Fruit fly (Drosophila melanogaster) whole organism, embryonic: ENCODE measurements around the gene anox.

Experiments used
- Adf1 ChIP-seq: fragments of 200-800 bp; sonication (Bioruptor generic); IDR thresholded peaks from 2 replicates; pipeline ENCODE4 v1.3.6; 2022; ENCODE audit warnings: missing biosample characterization, missing genetic modification characterization
- Antp ChIP-seq: fragments of 200-800 bp; sonication (Bioruptor generic); optimal IDR thresholded peaks from 3 replicates; lab custom pipeline; 2016; ENCODE audit warnings: missing biosample characterization, missing genetic modification characterization
- BtbVII ChIP-seq: fragments of 200-800 bp; sonication (Bioruptor generic); optimal IDR thresholded peaks from 3 replicates; lab custom pipeline; 2017; ENCODE audit warnings: missing biosample characterization, mild to moderate bottlenecking, missing genetic modification characterization
- CG1024 ChIP-seq: fragments of 200-800 bp; sonication (Bioruptor generic); IDR thresholded peaks from 2 replicates; pipeline ENCODE4 v1.3.6; 2022; ENCODE audit warnings: missing biosample characterization, missing genetic modification characterization
- CG10565 ChIP-seq: fragments of 200-800 bp; sonication (Bioruptor generic); optimal IDR thresholded peaks from 3 replicates; lab custom pipeline; 2016; ENCODE audit warnings: missing biosample characterization, mild to moderate bottlenecking, missing genetic modification characterization
- CG12236 ChIP-seq: fragments of 200-800 bp; sonication (Bioruptor generic); optimal IDR thresholded peaks from 2 replicates; lab custom pipeline; 2016; ENCODE audit warnings: missing biosample characterization, missing genetic modification characterization
- CG12299 ChIP-seq: fragments of 200-800 bp; sonication (Bioruptor generic); optimal IDR thresholded peaks from 2 replicates; lab custom pipeline; 2018; ENCODE audit warnings: missing biosample characterization, mild to moderate bottlenecking, missing genetic modification characterization
- CG13894 ChIP-seq: fragments of 200-800 bp; sonication (Bioruptor generic); optimal IDR thresholded peaks from 3 replicates; lab custom pipeline; 2018; ENCODE audit warnings: missing biosample characterization, mild to moderate bottlenecking, missing genetic modification characterization, moderate library complexity
- CG14710 ChIP-seq: fragments of 200-800 bp; sonication (Bioruptor generic); optimal IDR thresholded peaks from 3 replicates; lab custom pipeline; 2019; ENCODE audit warnings: missing biosample characterization, mild to moderate bottlenecking, missing genetic modification characterization, moderate library complexity
- CG1603 ChIP-seq: fragments of 200-800 bp; sonication (Bioruptor generic); optimal IDR thresholded peaks from 2 replicates; lab custom pipeline; 2019; ENCODE audit warnings: missing biosample characterization, mild to moderate bottlenecking, missing genetic modification characterization, moderate library complexity
- CG17802 ChIP-seq: fragments of 200-800 bp; sonication (Bioruptor generic); optimal IDR thresholded peaks from 2 replicates; lab custom pipeline; 2018; ENCODE audit warnings: missing biosample characterization, mild to moderate bottlenecking, missing genetic modification characterization, moderate library complexity
- CG1792 ChIP-seq: fragments of 200-800 bp; sonication (Bioruptor generic); optimal IDR thresholded peaks from 2 replicates; lab custom pipeline; 2016; ENCODE audit warnings: missing biosample characterization, missing genetic modification characterization
- CG18764 ChIP-seq: fragments of 200-800 bp; sonication (Bioruptor generic); optimal IDR thresholded peaks from 3 replicates; lab custom pipeline; 2016; ENCODE audit warnings: missing biosample characterization, missing genetic modification characterization
- CG2678 ChIP-seq: fragments of 200-800 bp; sonication (Bioruptor generic); optimal IDR thresholded peaks from 3 replicates; lab custom pipeline; 2019; ENCODE audit warnings: missing biosample characterization, mild to moderate bottlenecking, missing genetic modification characterization, moderate library complexity
- CG31224 ChIP-seq: fragments of 200-800 bp; sonication (Bioruptor generic); IDR thresholded peaks from 2 replicates; pipeline ENCODE4 v1.3.6; 2022; ENCODE audit warnings: missing biosample characterization, missing genetic modification characterization
- CG32532 ChIP-seq: fragments of 200-800 bp; sonication (Bioruptor generic); IDR thresholded peaks from 2 replicates; pipeline ENCODE4 v1.3.6; 2022; ENCODE audit warnings: missing biosample characterization, missing genetic modification characterization
- CG32772 ChIP-seq: fragments of 200-800 bp; sonication (Bioruptor generic); IDR thresholded peaks from 2 replicates; pipeline ENCODE4 v1.3.6; 2022; ENCODE audit warnings: missing biosample characterization, missing genetic modification characterization
- CG4730 ChIP-seq: fragments of 200-800 bp; sonication (Bioruptor generic); IDR thresholded peaks from 2 replicates; pipeline ENCODE4 v1.3.6; 2022; ENCODE audit warnings: missing biosample characterization, missing genetic modification characterization
- CG5180 ChIP-seq: fragments of 200-800 bp; sonication (Bioruptor generic); optimal IDR thresholded peaks from 3 replicates; lab custom pipeline; 2017; ENCODE audit warnings: missing biosample characterization, missing genetic modification characterization, mild to moderate bottlenecking, moderate library complexity, missing genetic modification reagents
- CG6654 ChIP-seq: fragments of 200-800 bp; sonication (Bioruptor generic); optimal IDR thresholded peaks from 2 replicates; lab custom pipeline; 2017; ENCODE audit warnings: missing biosample characterization, mild to moderate bottlenecking, missing genetic modification characterization
- CG8359 ChIP-seq: fragments of 200-800 bp; sonication (Bioruptor generic); optimal IDR thresholded peaks from 2 replicates; lab custom pipeline; 2017; ENCODE audit warnings: missing biosample characterization, mild to moderate bottlenecking, missing genetic modification characterization, borderline replicate concordance
- CG8765 ChIP-seq: fragments of 200-800 bp; sonication (Bioruptor generic); IDR thresholded peaks from 2 replicates; pipeline ENCODE4 v1.3.6; 2022; ENCODE audit warnings: missing biosample characterization, missing genetic modification characterization
- CG8944 ChIP-seq: fragments of 200-800 bp; sonication (Bioruptor generic); optimal IDR thresholded peaks from 3 replicates; lab custom pipeline; 2016; ENCODE audit warnings: missing biosample characterization, missing genetic modification characterization
- CG9609 ChIP-seq: fragments of 200-800 bp; sonication (Bioruptor generic); optimal IDR thresholded peaks from 3 replicates; lab custom pipeline; 2016; ENCODE audit warnings: missing biosample characterization, missing genetic modification characterization
- CG9727 ChIP-seq: fragments of 200-800 bp; sonication (Bioruptor generic); optimal IDR thresholded peaks from 3 replicates; lab custom pipeline; 2017; ENCODE audit warnings: missing biosample characterization, mild to moderate bottlenecking, missing genetic modification characterization
- CG9797 ChIP-seq: fragments of 200-800 bp; sonication (Bioruptor generic); optimal IDR thresholded peaks from 3 replicates; lab custom pipeline; 2018; ENCODE audit warnings: missing biosample characterization, mild to moderate bottlenecking, missing genetic modification characterization
- Deaf1 ChIP-seq: fragments of 200-800 bp; optimal IDR thresholded peaks from 3 replicates; lab custom pipeline; 2019; ENCODE audit warnings: missing biosample characterization, mild to moderate bottlenecking, missing genetic modification characterization, moderate library complexity
- Doc3 ChIP-seq: fragments of 200-800 bp; sonication (Bioruptor generic); IDR thresholded peaks from 3 replicates; pipeline ENCODE4 v1.3.6; 2022; ENCODE audit warnings: missing biosample characterization, missing genetic modification characterization; ENCODE audit not compliant: partially characterized antibody
- H2.0 ChIP-seq: fragments of 200-800 bp; sonication (Bioruptor generic); IDR thresholded peaks from 2 replicates; pipeline ENCODE4 v1.3.6; 2022; ENCODE audit warnings: missing biosample characterization, missing genetic modification characterization
- Kr ChIP-seq: fragments of 200-800 bp; sonication (Bioruptor generic); optimal IDR thresholded peaks from 2 replicates; lab custom pipeline; 2017; ENCODE audit warnings: missing biosample characterization, mild to moderate bottlenecking, missing genetic modification characterization
- Mad ChIP-seq: fragments of 200-800 bp; sonication (Bioruptor generic); optimal IDR thresholded peaks from 2 replicates; lab custom pipeline; 2016; ENCODE audit warnings: missing biosample characterization, missing genetic modification characterization
- Med ChIP-seq: fragments of 200-800 bp; sonication (Bioruptor generic); peaks from one replicate; lab custom pipeline; 2016; ENCODE audit warnings: missing biosample characterization, missing genetic modification characterization, mild to moderate bottlenecking, inconsistent platforms, moderate library complexity
- Sox100B ChIP-seq: fragments of 200-800 bp; sonication (Bioruptor generic); optimal IDR thresholded peaks from 3 replicates; lab custom pipeline; 2018; ENCODE audit warnings: missing biosample characterization, mild to moderate bottlenecking, missing genetic modification characterization
- Sry-δ ChIP-seq: fragments of 200-800 bp; sonication (Bioruptor generic); optimal IDR thresholded peaks from 2 replicates; lab custom pipeline; 2016; ENCODE audit warnings: missing biosample characterization, missing genetic modification characterization
- corto ChIP-seq: fragments of 200-800 bp; sonication (Bioruptor generic); optimal IDR thresholded peaks from 2 replicates; lab custom pipeline; 2016; ENCODE audit warnings: missing biosample characterization, mild to moderate bottlenecking, missing genetic modification characterization, moderate library complexity
- dmrt11E ChIP-seq: fragments of 200-800 bp; sonication (Bioruptor generic); optimal IDR thresholded peaks from 3 replicates; lab custom pipeline; 2018; ENCODE audit warnings: missing biosample characterization, mild to moderate bottlenecking, missing genetic modification characterization, moderate library complexity
- eve ChIP-seq, 2 experiments: fragments of >200 bp; optimal IDR thresholded peaks; 2 replicates each; lab custom pipeline; 2017; ENCODE audit warnings: missing biosample characterization in 2 of 2, missing genetic modification characterization in 2 of 2
- fd102C ChIP-seq: fragments of 200-800 bp; sonication (Bioruptor generic); optimal IDR thresholded peaks from 2 replicates; lab custom pipeline; 2018; ENCODE audit warnings: missing biosample characterization, mild to moderate bottlenecking, missing genetic modification characterization, moderate library complexity
- gcm ChIP-seq: fragments of 200-800 bp; sonication (Bioruptor generic); optimal IDR thresholded peaks from 2 replicates; lab custom pipeline; 2019; ENCODE audit warnings: missing biosample characterization, mild to moderate bottlenecking, missing genetic modification characterization, moderate library complexity
- gcm2 ChIP-seq: fragments of 200-800 bp; sonication (Bioruptor generic); optimal IDR thresholded peaks from 2 replicates; lab custom pipeline; 2016; ENCODE audit warnings: missing biosample characterization, missing genetic modification characterization
- grau ChIP-seq: fragments of 200-800 bp; optimal IDR thresholded peaks from 3 replicates; lab custom pipeline; 2019; ENCODE audit warnings: missing biosample characterization, mild to moderate bottlenecking, missing genetic modification characterization, moderate library complexity
- gsb ChIP-seq: fragments of 200-800 bp; sonication (Bioruptor generic); IDR thresholded peaks from 2 replicates; pipeline ENCODE4 v1.3.6; 2022; ENCODE audit warnings: missing biosample characterization, missing genetic modification characterization
- lmd ChIP-seq: fragments of 200-800 bp; sonication (Bioruptor generic); IDR thresholded peaks from 2 replicates; pipeline ENCODE4 v1.3.6; 2022; ENCODE audit warnings: missing biosample characterization, missing genetic modification characterization
- lov ChIP-seq, 2 experiments: fragments of 200-800 bp in 1 of 2; fragments of >200 bp in 1 of 2; sonication (Bioruptor generic) in 1 of 2; IDR thresholded peaks in 1 of 2; optimal IDR thresholded peaks in 1 of 2; 2 replicates in 1 of 2; 3 replicates in 1 of 2; pipeline versions ENCODE4 v1.3.6 to Lab custom; 2017 to 2022; ENCODE audit warnings: missing biosample characterization in 1 of 2, missing genetic modification characterization in 1 of 2
- nerfin-2 ChIP-seq: fragments of 200-800 bp; sonication (Bioruptor generic); IDR thresholded peaks from 2 replicates; pipeline ENCODE4 v1.3.6; 2022; ENCODE audit warnings: missing biosample characterization, missing genetic modification characterization; ENCODE audit not compliant: partially characterized antibody
- nom ChIP-seq: fragments of 200-800 bp; sonication (Bioruptor generic); optimal IDR thresholded peaks from 2 replicates; lab custom pipeline; 2017; ENCODE audit warnings: missing biosample characterization, missing genetic modification characterization, mild to moderate bottlenecking, moderate library complexity, missing genetic modification reagents
- pros ChIP-seq: fragments of 200-800 bp; sonication (Bioruptor generic); optimal IDR thresholded peaks from 3 replicates; lab custom pipeline; 2019; ENCODE audit warnings: missing biosample characterization, mild to moderate bottlenecking, missing genetic modification characterization, moderate library complexity
- sens ChIP-seq: fragments of 200-800 bp; sonication (Bioruptor generic); peaks from one replicate; lab custom pipeline; 2016; ENCODE audit warnings: missing biosample characterization, missing genetic modification characterization
- stwl ChIP-seq: fragments of 200-800 bp; sonication (Bioruptor generic); optimal IDR thresholded peaks from 3 replicates; lab custom pipeline; 2018; ENCODE audit warnings: missing biosample characterization, mild to moderate bottlenecking, missing genetic modification characterization, moderate library complexity
- tin ChIP-seq: fragments of 200-800 bp; sonication (Bioruptor generic); optimal IDR thresholded peaks from 3 replicates; lab custom pipeline; 2016; ENCODE audit warnings: missing biosample characterization, missing genetic modification characterization
- twi ChIP-seq: fragments of 200-800 bp; optimal IDR thresholded peaks from 2 replicates; lab custom pipeline; 2019; ENCODE audit warnings: missing biosample characterization, mild to moderate bottlenecking, missing genetic modification characterization, moderate library complexity

Gene anox

DNA sequence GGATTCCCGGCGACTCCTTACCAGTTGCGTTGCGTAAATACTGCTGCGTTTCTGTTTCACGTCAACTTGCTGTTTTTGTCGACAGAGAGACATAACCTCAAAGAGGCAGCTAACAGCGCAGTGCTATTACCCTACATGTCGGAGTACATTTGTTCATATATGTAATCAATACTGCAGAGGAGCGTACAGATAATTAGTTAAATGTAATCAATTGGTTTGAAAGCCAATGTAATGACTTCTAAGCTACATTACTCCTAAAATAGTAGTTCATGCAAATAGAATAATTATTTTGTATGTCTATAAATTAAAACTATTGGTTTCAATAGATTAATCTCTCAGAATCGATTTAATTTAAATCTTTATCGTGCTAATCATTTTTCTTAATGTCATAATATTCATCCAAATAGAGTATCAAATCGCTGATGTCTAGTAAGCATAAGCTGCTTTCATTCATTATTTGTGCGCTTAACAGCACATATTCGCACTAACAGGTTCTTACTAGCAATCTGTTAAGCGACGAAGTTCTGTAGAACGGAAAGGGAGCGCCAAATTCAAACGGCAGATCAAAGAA lies at the start of gene anox, which contains the start of gene SLIRP1 (continued):
- peak; percentile 14 for TF ChIP-seq CG9797 (GFP tag; lab: Kevin White, UChicago)
- peak; percentile 85 for TF ChIP-seq CG32532
- peak; percentile 92 for TF ChIP-seq CG9727
- peak; percentile 84 for TF ChIP-seq CG12299 (tag; lab: Kevin White, UChicago)
- TF ChIP-seq Adf1 (GFP tag; lab: Robert Waterston, UW): peak; percentile 49
- TF ChIP-seq CG14710: peak; percentile 92
- TF ChIP-seq Mad: peak; percentile 41
- peak; percentile 58; the same call in 1 of the 2 replicates for TF ChIP-seq H2.0 (GFP tag; lab: Robert Waterston, UW)
- TF ChIP-seq grau (tag; lab: Kevin White, UChicago): peak; percentile 93
- peak; percentile 75 for TF ChIP-seq nom (GFP tag; lab: Kevin White, UChicago)
- TF ChIP-seq stwl (tag; lab: Kevin White, UChicago): peak; percentile 23
- peak; percentile 92 for TF ChIP-seq Sox100B (GFP tag; lab: Kevin White, UChicago)
- TF ChIP-seq nerfin-2 (GFP tag; lab: Robert Waterston, UW): no peak
- peak; percentile 61 for TF ChIP-seq CG31224 (GFP tag; lab: Robert Waterston, UW)
- TF ChIP-seq CG1603 (tag; lab: Kevin White, UChicago): peak; percentile 66
- no peak for TF ChIP-seq CG1024 (GFP tag; lab: Robert Waterston, UW)
- TF ChIP-seq tin: peak; percentile 83
- TF ChIP-seq Doc3: no peak
- TF ChIP-seq CG10565 (GFP tag; lab: Kevin White, UChicago): peak; percentile 28
- TF ChIP-seq Antp (GFP tag; lab: Kevin White, UChicago): peak; percentile 65
- TF ChIP-seq gcm: peak; percentile 86
- no peak for TF ChIP-seq corto (GFP tag; lab: Kevin White, UChicago)
- peak; percentile 30 for TF ChIP-seq Sry-δ
- TF ChIP-seq eve (GFP tag; optimal IDR thresholded peaks at IDR 0.05; lab: Kevin White, UChicago): no peak
- peak; percentile 71 for TF ChIP-seq CG32772 (GFP tag; lab: Robert Waterston, UW)
- peak; percentile 97 for TF ChIP-seq sens (GFP tag; lab: Kevin White, UChicago)
- TF ChIP-seq Med (GFP tag; lab: Kevin White, UChicago): peak; percentile 92
- peak; percentile 18 for TF ChIP-seq CG1792 (GFP tag; lab: Kevin White, UChicago)
- peak; percentile 63 for TF ChIP-seq CG5180 (GFP tag; lab: Kevin White, UChicago)
- no peak for TF ChIP-seq Kr (GFP tag; lab: Kevin White, UChicago)
- peak; percentile 65 for TF ChIP-seq CG6654
- TF ChIP-seq lov (optimal IDR thresholded peaks at IDR 0.05; lab: Kevin White, UChicago): no peak
- no peak for TF ChIP-seq lov (GFP tag; IDR thresholded peaks at IDR 0.05; lab: Robert Waterston, UW)
- TF ChIP-seq twi (tag; lab: Kevin White, UChicago): peak; percentile 78
- peak; percentile 88 for TF ChIP-seq lmd (GFP tag; lab: Robert Waterston, UW)
- peak; percentile 66 for TF ChIP-seq CG8359 (GFP tag; lab: Kevin White, UChicago)

DNA sequence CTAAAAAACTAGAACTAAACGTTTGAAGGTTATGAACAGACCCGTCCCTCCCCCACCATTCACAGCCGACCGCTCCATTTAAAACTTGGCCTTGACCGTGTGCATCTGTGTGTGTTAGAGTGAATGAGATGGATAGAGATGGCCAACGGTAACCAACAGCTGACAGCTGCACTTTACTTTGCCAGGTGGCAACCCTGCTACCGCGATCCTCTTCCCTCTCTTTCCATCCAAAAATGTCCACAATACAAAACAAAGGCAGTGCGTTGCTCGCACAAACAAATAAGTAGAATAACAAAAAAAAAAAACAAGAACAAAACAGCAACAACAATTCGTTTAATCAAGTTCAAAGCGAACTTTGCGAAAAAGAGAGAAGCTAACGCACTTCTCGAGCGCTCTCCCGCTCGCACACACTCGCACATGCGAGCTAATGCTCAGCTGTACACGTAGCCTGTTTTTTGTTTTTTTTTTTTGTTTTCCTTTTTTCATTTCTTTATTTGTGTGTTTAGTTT lies 49.4 kb upstream of the anox start:
- no peak for TF ChIP-seq CG8765 (GFP tag; lab: Robert Waterston, UW)
- TF ChIP-seq CG18764 (GFP tag; lab: Kevin White, UChicago): no peak
- no peak for TF ChIP-seq Deaf1 (tag; lab: Kevin White, UChicago)
- TF ChIP-seq CG13894 (tag; lab: Kevin White, UChicago): no peak
- no peak for TF ChIP-seq dmrt11E (tag; lab: Kevin White, UChicago)
- TF ChIP-seq fd102C: no peak
- TF ChIP-seq gsb (GFP tag; lab: Robert Waterston, UW): no peak
- TF ChIP-seq CG12236: no peak
- no peak for TF ChIP-seq pros (GFP tag; lab: Kevin White, UChicago)
- no peak for TF ChIP-seq CG17802
- TF ChIP-seq CG2678 (tag; lab: Kevin White, UChicago): no peak
- no peak for TF ChIP-seq BtbVII (GFP tag; lab: Kevin White, UChicago)
- no peak for TF ChIP-seq CG8944 (GFP tag; lab: Kevin White, UChicago)
- no peak for TF ChIP-seq gcm2
- no peak for TF ChIP-seq CG9609 (GFP tag; lab: Kevin White, UChicago)
- TF ChIP-seq CG4730 (GFP tag; lab: Robert Waterston, UW): no peak
